Worm (Caenorhabditis elegans) whole organism, early embryonic: ENCODE results near the gene pcdr-1.

Experiments
- ama-1 ChIP-seq: fragments of 150-350 bp; optimal IDR thresholded peaks from 2 replicates; lab custom pipeline; 2014
- pes-1 ChIP-seq: fragments of 200-800 bp; sonication (Bioruptor generic); IDR thresholded peaks from 2 replicates; pipeline ENCODE4 v1.3.6; 2022; ENCODE audit warnings: missing genetic modification reagents, missing genetic modification characterization, missing compliant biosample characterization

ce11 chrX:15621001-15621400, 45.6 kb upstream of the pcdr-1 start:
- no peak for TF ChIP-seq ama-1 (lab: Kevin White, UChicago)
- no peak for TF ChIP-seq pes-1
